Worm (Caenorhabditis elegans): ENCODE measurements around the gene H08J19.1.

ce11 chrX:15628945-15629344, 13.8 kb upstream of the H08J19.1 start:
- TF ChIP-seq aptf-2 (GFP tag; conservative IDR thresholded peaks at IDR 0.05) (no peak), unc-62 (GFP tag; optimal IDR thresholded peaks at IDR 0.05) (no peak), lag-1 (GFP tag; IDR thresholded peaks at IDR 0.05) (no peak), lin-26 (GFP tag; IDR thresholded peaks at IDR 0.05) (no peak), bed-2 (GFP tag; IDR thresholded peaks at IDR 0.05) (no peak), ceh-91 (GFP tag; IDR thresholded peaks at IDR 0.05) (no peak), gei-17 (GFP tag; optimal IDR thresholded peaks at IDR 0.05) (no peak), cebp-2 (GFP tag; IDR thresholded peaks at IDR 0.05) (no peak)
